Worm (Caenorhabditis elegans) whole organism, late embryonic: ENCODE measurements around the gene cest-3.

Experiments used
- ceh-14 ChIP-seq: sonication (generic microtip); optimal IDR thresholded peaks from 2 replicates; lab custom pipeline; 2016; ENCODE audit warnings: missing genotype, missing genetic modification characterization, missing compliant biosample characterization
- elt-2 ChIP-seq: sonication (generic microtip); optimal IDR thresholded peaks from 2 replicates; lab custom pipeline; 2016; ENCODE audit warnings: missing genetic modification reagents, missing genetic modification characterization, missing compliant biosample characterization
- fkh-6 ChIP-seq: sonication (generic microtip); optimal IDR thresholded peaks from 2 replicates; lab custom pipeline; 2016; ENCODE audit warnings: missing genetic modification characterization, missing compliant biosample characterization
- hlh-15 ChIP-seq: sonication (generic microtip); optimal IDR thresholded peaks from 2 replicates; lab custom pipeline; 2016; ENCODE audit warnings: missing genetic modification characterization, missing compliant biosample characterization
- ref-2 ChIP-seq: sonication (generic microtip); optimal IDR thresholded peaks from 2 replicates; lab custom pipeline; 2016; ENCODE audit warnings: missing genetic modification characterization, missing compliant biosample characterization

- TF ChIP-seq hlh-15 (tag; lab: Kevin White, UChicago) (no peak), elt-2 (tag; lab: Kevin White, UChicago) (no peak), ref-2 (tag; lab: Kevin White, UChicago) (no peak), ceh-14 (no peak), fkh-6 (no peak)
These were observed 39.6 kb upstream of the cest-3 start for ce11 chrX:12201840-12202239.
